Fruit fly (Drosophila melanogaster) whole organism, wandering third instar larva: Measurements from ENCODE around the gene CG1737.

ENCODE experiments used
- Abd-B ChIP-seq: fragments of >200 bp; optimal IDR thresholded peaks from 2 replicates; lab custom pipeline; 2017; ENCODE audit warnings: missing biosample characterization, missing genetic modification characterization
- CG32264 ChIP-seq: fragments of 200-800 bp; sonication (Bioruptor generic); optimal IDR thresholded peaks from 2 replicates; lab custom pipeline; 2016; ENCODE audit warnings: missing biosample characterization, missing genetic modification characterization
- CG9705 ChIP-seq: fragments of 200-800 bp; sonication (Bioruptor generic); optimal IDR thresholded peaks from 2 replicates; lab custom pipeline; 2018; ENCODE audit warnings: missing biosample characterization, mild to moderate bottlenecking, missing genetic modification characterization
- CrebA ChIP-seq: fragments of 200-800 bp; sonication (Bioruptor generic); optimal IDR thresholded peaks from 2 replicates; lab custom pipeline; 2016; ENCODE audit warnings: missing biosample characterization, mild to moderate bottlenecking, missing genetic modification characterization, borderline replicate concordance
- Dfd ChIP-seq: fragments of >200 bp; optimal IDR thresholded peaks from 2 replicates; lab custom pipeline; 2017; ENCODE audit warnings: missing biosample characterization, missing genetic modification characterization
- Dif ChIP-seq: fragments of 200-275, 200-300 bp; sonication (Bioruptor generic); optimal IDR thresholded peaks from 2 replicates; lab custom pipeline; 2018; ENCODE audit warnings: missing biosample characterization, missing genetic modification characterization; ENCODE audit not compliant: partially characterized antibody
- GATAd ChIP-seq: sonication (Bioruptor generic); optimal IDR thresholded peaks from 2 replicates; lab custom pipeline; 2016; ENCODE audit warnings: missing biosample characterization, missing genetic modification characterization
- HLH106 ChIP-seq: fragments of 200-800 bp; optimal IDR thresholded peaks from 3 replicates; lab custom pipeline; 2019; ENCODE audit warnings: missing biosample characterization, mild to moderate bottlenecking, missing genetic modification characterization, moderate library complexity
- Hnf4 ChIP-seq: fragments of 200-800 bp; sonication (Bioruptor generic); optimal IDR thresholded peaks from 2 replicates; lab custom pipeline; 2016; ENCODE audit warnings: missing biosample characterization, mild to moderate bottlenecking, missing genetic modification characterization
- Hr78 ChIP-seq: fragments of >200 bp; optimal IDR thresholded peaks from 2 replicates; lab custom pipeline; 2017; ENCODE audit warnings: missing biosample characterization, missing genetic modification characterization
- Hr83 ChIP-seq: fragments of 200-300 bp; sonication (Bioruptor generic); optimal IDR thresholded peaks from 2 replicates; lab custom pipeline; 2016; ENCODE audit warnings: missing biosample characterization, mild to moderate bottlenecking, missing genetic modification characterization, moderate library complexity; ENCODE audit not compliant: poor library complexity, severe bottlenecking
- Jra ChIP-seq: sonication (Bioruptor generic); optimal IDR thresholded peaks from 2 replicates; lab custom pipeline; 2016; ENCODE audit warnings: missing biosample characterization, missing genetic modification characterization
- Mio ChIP-seq: sonication (Bioruptor generic); optimal IDR thresholded peaks from 2 replicates; lab custom pipeline; 2016; ENCODE audit warnings: missing biosample characterization, missing genetic modification characterization
- Myc ChIP-seq: fragments of >200 bp; optimal IDR thresholded peaks from 2 replicates; lab custom pipeline; 2017
- N ChIP-seq: fragments of >200 bp; optimal IDR thresholded peaks from 2 replicates; lab custom pipeline; 2018; ENCODE audit warnings: missing biosample characterization, missing external identifiers, missing genetic modification characterization
- OdsH ChIP-seq: fragments of 200-800 bp; sonication (Bioruptor generic); optimal IDR thresholded peaks from 2 replicates; lab custom pipeline; 2016; ENCODE audit warnings: missing biosample characterization, mild to moderate bottlenecking, missing genetic modification characterization
- Rel ChIP-seq, 2 experiments: fragments of 200-800 bp; sonication (Bioruptor generic) in 1 of 2; optimal IDR thresholded peaks; 2 replicates in 1 of 2; 3 replicates in 1 of 2; lab custom pipeline; 2016 to 2019; ENCODE audit warnings: mild to moderate bottlenecking in 2 of 2, missing biosample characterization in 2 of 2, missing genetic modification characterization in 2 of 2, moderate library complexity in 1 of 2
- Sp1 ChIP-seq: fragments of 200-800 bp; sonication (Bioruptor generic); optimal IDR thresholded peaks from 3 replicates; lab custom pipeline; 2019; ENCODE audit warnings: missing biosample characterization, mild to moderate bottlenecking, missing genetic modification characterization, moderate library complexity
- Vsx2 ChIP-seq: fragments of 200-300, 225-300 bp; sonication (Bioruptor generic); optimal IDR thresholded peaks from 2 replicates; lab custom pipeline; 2018; ENCODE audit warnings: missing biosample characterization, missing genetic modification characterization; ENCODE audit not compliant: partially characterized antibody
- br ChIP-seq: fragments of 200-800 bp; sonication (Bioruptor generic); optimal IDR thresholded peaks from 2 replicates; lab custom pipeline; 2016; ENCODE audit warnings: missing biosample characterization, missing genetic modification characterization
- brk ChIP-seq: fragments of 200-800 bp; sonication (Bioruptor generic); optimal IDR thresholded peaks from 2 replicates; lab custom pipeline; 2016; ENCODE audit warnings: missing biosample characterization, mild to moderate bottlenecking, missing genetic modification characterization
- dl ChIP-seq, 2 experiments: fragments of 175-275, 200-275 bp in 1 of 2; fragments of 200-275 bp in 1 of 2; sonication (Bioruptor generic); optimal IDR thresholded peaks; lab custom pipeline; 2018; ENCODE audit warnings: mild to moderate bottlenecking in 2 of 2, missing biosample characterization in 2 of 2, missing genetic modification characterization in 2 of 2, moderate library complexity in 2 of 2; ENCODE audit not compliant: partially characterized antibody in 2 of 2, insufficient read depth in 1 of 2
- dmrt93B ChIP-seq: fragments of 200-800 bp; sonication (Bioruptor generic); optimal IDR thresholded peaks from 2 replicates; lab custom pipeline; 2018; ENCODE audit warnings: missing biosample characterization, mild to moderate bottlenecking, missing genetic modification characterization
- dsf ChIP-seq: sonication (Bioruptor generic); optimal IDR thresholded peaks from 2 replicates; lab custom pipeline; 2016; ENCODE audit warnings: missing biosample characterization, missing genetic modification characterization, borderline replicate concordance
- ey ChIP-seq: fragments of 200-800 bp; sonication (Bioruptor generic); optimal IDR thresholded peaks from 2 replicates; lab custom pipeline; 2016; ENCODE audit warnings: missing biosample characterization, missing genetic modification characterization
- foxo ChIP-seq, 2 experiments: fragments of 200-800 bp; sonication (Bioruptor generic); optimal IDR thresholded peaks; 2 replicates in 1 of 2; 3 replicates in 1 of 2; lab custom pipeline; 2016 to 2017; ENCODE audit warnings: missing biosample characterization in 2 of 2, missing genetic modification characterization in 2 of 2
- fru ChIP-seq: fragments of 200-800 bp; sonication (Bioruptor generic); optimal IDR thresholded peaks from 3 replicates; lab custom pipeline; 2016; ENCODE audit warnings: missing biosample characterization, mild to moderate bottlenecking, missing genetic modification characterization
- h ChIP-seq: fragments of 200-800 bp; sonication (Bioruptor generic); optimal IDR thresholded peaks from 3 replicates; lab custom pipeline; 2016; ENCODE audit warnings: missing biosample characterization, mild to moderate bottlenecking, missing genetic modification characterization
- jim ChIP-seq: fragments of 175-275, 200-325 bp; sonication (Bioruptor generic); optimal IDR thresholded peaks from 2 replicates; lab custom pipeline; 2016; ENCODE audit warnings: missing biosample characterization, mild to moderate bottlenecking, missing genetic modification characterization
- lola ChIP-seq: fragments of >200 bp; optimal IDR thresholded peaks from 2 replicates; lab custom pipeline; 2017; ENCODE audit warnings: missing biosample characterization, missing genetic modification characterization
- pan ChIP-seq: fragments of >200 bp; optimal IDR thresholded peaks from 2 replicates; lab custom pipeline; 2017
- psq ChIP-seq: fragments of 200-800 bp; sonication (Bioruptor generic); optimal IDR thresholded peaks from 3 replicates; lab custom pipeline; 2017; ENCODE audit warnings: missing biosample characterization, mild to moderate bottlenecking, missing genetic modification characterization, moderate library complexity
- rgr ChIP-seq: fragments of 200-800 bp; sonication (Bioruptor generic); optimal IDR thresholded peaks from 3 replicates; lab custom pipeline; 2016; ENCODE audit warnings: missing biosample characterization, mild to moderate bottlenecking, missing genetic modification characterization
- sage ChIP-seq: fragments of 200-800 bp; sonication (Bioruptor generic); optimal IDR thresholded peaks from 2 replicates; lab custom pipeline; 2016; ENCODE audit warnings: missing biosample characterization, mild to moderate bottlenecking, missing genetic modification characterization
- sv ChIP-seq: fragments of 200-800 bp; sonication (Bioruptor generic); optimal IDR thresholded peaks from 3 replicates; lab custom pipeline; 2016; ENCODE audit warnings: missing biosample characterization, missing genetic modification characterization
- tai ChIP-seq: sonication (Bioruptor generic); optimal IDR thresholded peaks from 2 replicates; lab custom pipeline; 2016; ENCODE audit warnings: missing biosample characterization, missing genetic modification characterization
- usp ChIP-seq: fragments of >200 bp; optimal IDR thresholded peaks from 2 replicates; lab custom pipeline; 2017; ENCODE audit warnings: missing biosample characterization, missing genetic modification characterization
- woc ChIP-seq: sonication (Bioruptor generic); optimal IDR thresholded peaks from 2 replicates; lab custom pipeline; 2016; ENCODE audit warnings: missing biosample characterization, mild to moderate bottlenecking, missing genetic modification characterization

The CG1737 gene

dm6 chrX:11384023-11384444 is 33.6 kb downstream of the CG1737 start:
- TF ChIP-seq fru (GFP tag; lab: Kevin White, UChicago) (peak; percentile 50), sv (GFP tag; lab: Kevin White, UChicago) (peak; percentile 72), Abd-B (GFP tag; lab: Kevin White, UChicago) (no peak), Hnf4 (GFP tag; lab: Kevin White, UChicago) (no peak), CG9705 (GFP tag; lab: Kevin White, UChicago) (no peak), dl (GFP tag; optimal IDR thresholded peaks at IDR 0.05; lab: Kevin White, UChicago; ENCODE audit: insufficient read depth in 1 of 2, partially characterized antibody in 2 of 2) (no peak), lola (GFP tag; lab: Kevin White, UChicago) (no peak), br (no peak), dmrt93B (GFP tag; lab: Kevin White, UChicago) (peak; percentile 2), Jra (GFP tag; lab: Kevin White, UChicago) (no peak), jim (GFP tag; lab: Kevin White, UChicago) (no peak), GATAd (GFP tag; lab: Kevin White, UChicago) (no peak), h (GFP tag; lab: Kevin White, UChicago) (peak; percentile 37), Rel (GFP tag; optimal IDR thresholded peaks at IDR 0.05; lab: Kevin White, UChicago) (no peak), Rel (tag; optimal IDR thresholded peaks at IDR 0.05; lab: Kevin White, UChicago) (no peak), usp (no peak), psq (GFP tag; lab: Kevin White, UChicago) (no peak), Dif (no peak), brk (GFP tag; lab: Kevin White, UChicago) (no peak), CrebA (GFP tag; lab: Kevin White, UChicago) (no peak), OdsH (peak; percentile 2), Vsx2 (GFP tag; lab: Kevin White, UChicago) (no peak), ey (GFP tag; lab: Kevin White, UChicago) (peak; percentile 21), CG32264 (GFP tag; lab: Kevin White, UChicago) (no peak), Myc (lab: Kevin White, UChicago) (no peak), woc (GFP tag; lab: Kevin White, UChicago) (no peak), N (no peak), foxo (GFP tag; optimal IDR thresholded peaks at IDR 0.05; lab: Kevin White, UChicago) (peak in 1 of 2 experiments; percentile 71), rgr (GFP tag; lab: Kevin White, UChicago) (peak; percentile 26), Dfd (GFP tag; lab: Kevin White, UChicago) (no peak), Sp1 (GFP tag; lab: Kevin White, UChicago) (peak; percentile 31), Mio (GFP tag; lab: Kevin White, UChicago) (no peak), pan (lab: Kevin White, UChicago) (no peak), Hr83 (GFP tag; lab: Kevin White, UChicago) (no peak), HLH106 (tag; lab: Kevin White, UChicago) (peak; percentile 36), Hr78 (no peak), dsf (GFP tag; lab: Kevin White, UChicago) (no peak), tai (no peak), sage (GFP tag; lab: Kevin White, UChicago) (no peak)

- TF ChIP-seq rgr (GFP tag; lab: Kevin White, UChicago) = no peak
- no peak for TF ChIP-seq jim (GFP tag; lab: Kevin White, UChicago)
- TF ChIP-seq HLH106 (tag; lab: Kevin White, UChicago) = no peak
Measured at dm6 chrX:11385498-11385897, 35.1 kb downstream of the CG1737 start.
